Fruit fly (Drosophila melanogaster) whole organism: ENCODE results near the gene CG11634.

Source experiments
- Dll ChIP-seq: fragments of >200 bp; optimal IDR thresholded peaks from 2 replicates; lab custom pipeline; 2017
- EcR ChIP-seq, 2 experiments: fragments of >200 bp; optimal IDR thresholded peaks; 2 replicates each; lab custom pipeline; 2017; ENCODE audit warnings: missing biosample characterization in 2 of 2, missing genetic modification characterization in 2 of 2, missing genetic modification reagents in 2 of 2
- pan ChIP-seq: fragments of >200 bp; optimal IDR thresholded peaks from 2 replicates; lab custom pipeline; 2017
- psq ChIP-seq: fragments of >200 bp; optimal IDR thresholded peaks from 2 replicates; lab custom pipeline; 2017

- no peak for TF ChIP-seq EcR (GFP tag; optimal IDR thresholded peaks at IDR 0.05; lab: Kevin White, UChicago)
- TF ChIP-seq psq: no peak
- no peak for TF ChIP-seq Dll (lab: Kevin White, UChicago)
- TF ChIP-seq pan (lab: Kevin White, UChicago): no peak
Measured at dm6 chr2L:21887582-21887981, 28.5 kb upstream of the CG11634 start.
